Fruit fly (Drosophila melanogaster) whole organism: ENCODE results near the gene CG34164.

ENCODE experiments used
- CG8478 ChIP-seq: fragments of >200 bp; optimal IDR thresholded peaks from 2 replicates; lab custom pipeline; 2018; ENCODE audit warnings: inconsistent platforms
- Dll ChIP-seq: fragments of >200 bp; optimal IDR thresholded peaks from 2 replicates; lab custom pipeline; 2017
- EcR ChIP-seq, 2 experiments: fragments of >200 bp; optimal IDR thresholded peaks; 2 replicates each; lab custom pipeline; 2017; ENCODE audit warnings: missing biosample characterization in 2 of 2, missing genetic modification characterization in 2 of 2, missing genetic modification reagents in 2 of 2
- pan ChIP-seq: fragments of >200 bp; optimal IDR thresholded peaks from 2 replicates; lab custom pipeline; 2017
- psq ChIP-seq: fragments of >200 bp; optimal IDR thresholded peaks from 2 replicates; lab custom pipeline; 2017
- usp ChIP-seq: fragments of >200 bp; optimal IDR thresholded peaks from 2 replicates; lab custom pipeline; 2017; ENCODE audit warnings: missing biosample characterization, missing genetic modification characterization, mixed read lengths

DNA sequence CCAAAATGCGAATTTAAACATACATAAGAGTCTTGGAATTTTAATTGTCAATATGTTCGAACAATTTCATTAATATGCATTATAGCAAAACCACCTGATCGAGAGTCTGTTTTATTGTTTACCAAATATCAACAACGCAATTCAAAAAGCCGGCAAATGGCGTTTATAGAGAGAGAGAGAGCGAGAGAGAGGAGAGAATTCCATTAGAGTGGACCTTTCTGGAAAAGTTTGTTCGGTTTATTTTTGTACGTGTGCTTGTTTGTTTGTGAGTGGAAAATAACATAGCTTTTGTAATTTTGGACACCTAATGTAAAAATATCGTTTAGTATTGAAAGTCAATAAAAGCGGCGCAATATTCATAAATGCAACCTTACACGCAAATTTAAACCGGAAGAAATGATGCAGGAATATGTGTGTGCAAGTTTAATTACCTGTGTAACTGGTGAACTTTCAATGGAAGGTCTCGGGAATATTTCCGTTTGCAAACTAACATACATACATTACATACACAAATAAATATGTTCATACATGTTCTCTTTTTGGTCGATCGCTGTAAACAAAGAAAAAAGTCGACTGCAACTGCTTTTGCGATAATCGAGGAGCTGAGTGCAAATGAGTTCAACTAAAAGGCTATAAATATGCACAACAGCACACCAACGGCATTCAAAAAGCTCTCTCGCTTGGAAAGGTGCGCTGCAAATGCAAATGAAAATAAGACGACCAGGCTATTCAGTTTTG is 11.4 kb upstream of the CG34164 start, which contains the start of gene CG6785:
- TF ChIP-seq pan (lab: Kevin White, UChicago), result no peak
- no peak for TF ChIP-seq usp (GFP tag; lab: Kevin White, UChicago)
- no peak for TF ChIP-seq CG8478 (lab: Kevin White, UChicago)
- no peak for TF ChIP-seq EcR (GFP tag; optimal IDR thresholded peaks at IDR 0.05; lab: Kevin White, UChicago)
- no peak for TF ChIP-seq psq (lab: Kevin White, UChicago)
- TF ChIP-seq Dll (lab: Kevin White, UChicago), result no peak
